Worm (Caenorhabditis elegans) whole organism, L4 larva: ENCODE results near the gene Y55F3AM.5.

ENCODE experiments used
- D1046.2 ChIP-seq: fragments of 200-800 bp; sonication (Bioruptor generic); IDR thresholded peaks from 2 replicates; pipeline ENCODE4 v1.3.6; 2022; ENCODE audit warnings: missing genetic modification characterization, missing compliant biosample characterization
- F10B5.3 ChIP-seq: sonication (generic microtip); optimal IDR thresholded peaks from 2 replicates; lab custom pipeline; 2016; ENCODE audit warnings: mild to moderate bottlenecking, missing genetic modification characterization, missing compliant biosample characterization
- F26F4.8 ChIP-seq: fragments of 200-800 bp; sonication (Bioruptor generic); conservative IDR thresholded peaks from 2 replicates; pipeline ENCODE4 v1.3.6; 2022; ENCODE audit warnings: missing genetic modification characterization, missing compliant biosample characterization
- F44E2.7 ChIP-seq: fragments of 200-800 bp; sonication (Bioruptor generic); IDR thresholded peaks from 2 replicates; pipeline ENCODE4 v2.1.2; 2022; ENCODE audit warnings: missing genetic modification characterization, missing compliant biosample characterization
- F49E8.2 ChIP-seq: sonication (generic microtip); optimal IDR thresholded peaks from 2 replicates; lab custom pipeline; 2016; ENCODE audit warnings: missing compliant biosample characterization, mild to moderate bottlenecking, missing genetic modification characterization, borderline replicate concordance
- T20F7.1 ChIP-seq: fragments of 200-800 bp; sonication (Bioruptor generic); optimal IDR thresholded peaks from 2 replicates; lab custom pipeline; 2018; ENCODE audit warnings: mild to moderate bottlenecking, missing genetic modification characterization, missing compliant biosample characterization
- Y105C5A.15 ChIP-seq: fragments of 200-800 bp; sonication (Bioruptor generic); IDR thresholded peaks from 2 replicates; pipeline ENCODE4 v1.3.6; 2022; ENCODE audit warnings: missing genetic modification characterization, missing compliant biosample characterization
- Y48G9A.11 ChIP-seq: fragments of 200-800 bp; sonication (Bioruptor generic); IDR thresholded peaks from 2 replicates; pipeline ENCODE4 v1.3.6; 2022; ENCODE audit warnings: missing genetic modification reagents, missing genetic modification characterization, missing compliant biosample characterization
- Y75B8A.6 ChIP-seq: fragments of 200-800 bp; sonication (Bioruptor generic); IDR thresholded peaks from 2 replicates; pipeline ENCODE4 v1.3.6; 2022; ENCODE audit warnings: missing genetic modification reagents, missing genetic modification characterization, missing compliant biosample characterization
- ZK337.2 ChIP-seq: fragments of 200-800 bp; sonication (Bioruptor generic); IDR thresholded peaks from 2 replicates; pipeline ENCODE4 v1.3.6; 2022; ENCODE audit warnings: missing genetic modification reagents, missing genetic modification characterization, missing compliant biosample characterization
- ZK546.5 ChIP-seq, 2 experiments: sonication (generic microtip); optimal IDR thresholded peaks; 2 replicates each; lab custom pipeline; 2017; ENCODE audit warnings: missing biosample characterization in 2 of 2, missing genetic modification characterization in 2 of 2
- aha-1 ChIP-seq: fragments of 150-350 bp; peaks from one replicate; lab custom pipeline; 2014; ENCODE audit warnings: missing biosample characterization, missing genetic modification characterization
- ceh-20 ChIP-seq: fragments of 200-800 bp; sonication (Bioruptor generic); IDR thresholded peaks from 2 replicates; pipeline ENCODE4 v1.3.6; 2022; ENCODE audit warnings: missing genetic modification reagents, missing genetic modification characterization, missing compliant biosample characterization
- ceh-28 ChIP-seq: fragments of 150-350 bp; optimal IDR thresholded peaks from 2 replicates; lab custom pipeline; 2014; ENCODE audit warnings: missing biosample characterization, missing genetic modification reagents, missing genetic modification characterization
- ceh-32 ChIP-seq: sonication (generic microtip); optimal IDR thresholded peaks from 2 replicates; lab custom pipeline; 2016; ENCODE audit warnings: mild to moderate bottlenecking, missing genetic modification characterization, missing compliant biosample characterization; ENCODE audit not compliant: poor library complexity
- ceh-44 ChIP-seq: fragments of 200-800 bp; sonication (Bioruptor generic); IDR thresholded peaks from 2 replicates; pipeline ENCODE4 v1.3.6; 2022; ENCODE audit warnings: missing genetic modification reagents, missing genetic modification characterization, missing compliant biosample characterization
- ceh-62 ChIP-seq: sonication (generic microtip); optimal IDR thresholded peaks from 2 replicates; lab custom pipeline; 2017; ENCODE audit warnings: missing biosample characterization, missing genetic modification characterization
- ceh-82 ChIP-seq: sonication (generic microtip); optimal IDR thresholded peaks from 2 replicates; lab custom pipeline; 2017; ENCODE audit warnings: missing biosample characterization, missing genetic modification characterization
- daf-8 ChIP-seq: fragments of 200-800 bp; sonication (Bioruptor generic); IDR thresholded peaks from 2 replicates; pipeline ENCODE4 v1.3.6; 2022; ENCODE audit warnings: missing genetic modification characterization, missing compliant biosample characterization
- dmd-9 ChIP-seq: fragments of 200-800 bp; sonication (Bioruptor generic); IDR thresholded peaks from 2 replicates; pipeline ENCODE4 v1.3.6; 2022; ENCODE audit warnings: missing genetic modification reagents, missing genetic modification characterization, missing compliant biosample characterization
- dpl-1 ChIP-seq: fragments of 150-350 bp; optimal IDR thresholded peaks from 2 replicates; lab custom pipeline; 2014; ENCODE audit warnings: missing biosample characterization, missing genetic modification reagents, missing genetic modification characterization
- dve-1 ChIP-seq: sonication (generic microtip); optimal IDR thresholded peaks from 2 replicates; lab custom pipeline; 2017; ENCODE audit warnings: antibody characterized with exemption, mild to moderate bottlenecking, missing genetic modification characterization, missing compliant biosample characterization; ENCODE audit not compliant: insufficient read depth
- fkh-10 ChIP-seq: fragments of 150-350 bp; optimal IDR thresholded peaks from 2 replicates; lab custom pipeline; 2014; ENCODE audit warnings: missing biosample characterization, missing genetic modification reagents, missing genetic modification characterization
- hif-1 ChIP-seq, 2 experiments: sonication (generic microtip); optimal IDR thresholded peaks; 2 replicates each; lab custom pipeline; 2016 to 2017; ENCODE audit warnings: missing compliant biosample characterization in 2 of 2, missing genetic modification characterization in 2 of 2, missing genetic modification reagents in 2 of 2, missing genotype in 2 of 2, mild to moderate bottlenecking in 1 of 2
- hlh-30 ChIP-seq: sonication (generic microtip); optimal IDR thresholded peaks from 2 replicates; lab custom pipeline; 2017; ENCODE audit warnings: antibody characterized with exemption, mild to moderate bottlenecking, missing genetic modification characterization, missing compliant biosample characterization; ENCODE audit not compliant: insufficient read depth
- jun-1 ChIP-seq: fragments of 150-350 bp; optimal IDR thresholded peaks from 2 replicates; lab custom pipeline; 2014; ENCODE audit warnings: missing biosample characterization, missing genetic modification reagents, missing genetic modification characterization
- lim-7 ChIP-seq: fragments of 200-800 bp; sonication (Bioruptor generic); IDR thresholded peaks from 2 replicates; pipeline ENCODE4 v1.3.6; 2022; ENCODE audit warnings: missing genetic modification characterization, missing compliant biosample characterization
- lin-13 ChIP-seq: fragments of 150-350 bp; optimal IDR thresholded peaks from 2 replicates; lab custom pipeline; 2014; ENCODE audit warnings: missing biosample characterization, missing genetic modification reagents, missing genetic modification characterization
- lin-15B ChIP-seq: fragments of 150-350 bp; sonication (generic microtip); optimal IDR thresholded peaks from 3 replicates; lab custom pipeline; 2014; ENCODE audit warnings: missing biosample characterization, missing genetic modification characterization
- lin-39 ChIP-seq: fragments of 150-350 bp; optimal IDR thresholded peaks from 2 replicates; lab custom pipeline; 2014; ENCODE audit warnings: missing biosample characterization, missing genetic modification reagents, missing genetic modification characterization
- lir-3 ChIP-seq: sonication (generic microtip); optimal IDR thresholded peaks from 2 replicates; lab custom pipeline; 2016; ENCODE audit warnings: mild to moderate bottlenecking, missing genetic modification characterization, missing compliant biosample characterization
- lsy-2 ChIP-seq, 2 experiments: fragments of 150-350 bp in 1 of 2; sonication (generic microtip) in 1 of 2; optimal IDR thresholded peaks; 2 replicates each; lab custom pipeline; 2014 to 2017; ENCODE audit warnings: missing biosample characterization in 2 of 2, missing genetic modification characterization in 2 of 2
- madf-5 ChIP-seq, 2 experiments: fragments of 200-800 bp; sonication (Bioruptor generic); IDR thresholded peaks; 2 replicates each; pipeline ENCODE4 v1.3.6; 2022; ENCODE audit warnings: missing compliant biosample characterization in 2 of 2, missing genetic modification characterization in 2 of 2
- mdl-1 ChIP-seq, 2 experiments: fragments of 150-350 bp in 1 of 2; sonication (generic microtip) in 1 of 2; optimal IDR thresholded peaks; 2 replicates each; lab custom pipeline; 2014 to 2017; ENCODE audit warnings: missing biosample characterization in 2 of 2, missing genetic modification characterization in 2 of 2
- mep-1 ChIP-seq: fragments of 150-350 bp; sonication (generic microtip); optimal IDR thresholded peaks from 3 replicates; lab custom pipeline; 2014; ENCODE audit warnings: missing biosample characterization, missing genetic modification characterization
- mxl-2 ChIP-seq: fragments of 200-800 bp; sonication (Bioruptor generic); conservative IDR thresholded peaks from 2 replicates; pipeline ENCODE4 v1.3.6; 2022; ENCODE audit warnings: missing genetic modification reagents, missing genetic modification characterization, missing compliant biosample characterization
- mxl-3 ChIP-seq: fragments of 200-800 bp; sonication (Bioruptor generic); optimal IDR thresholded peaks from 2 replicates; lab custom pipeline; 2018; ENCODE audit warnings: mild to moderate bottlenecking, missing genetic modification characterization, missing compliant biosample characterization
- nhr-237 ChIP-seq: sonication (generic microtip); optimal IDR thresholded peaks from 2 replicates; lab custom pipeline; 2017; ENCODE audit warnings: missing biosample characterization, missing genetic modification characterization
- nhr-25 ChIP-seq: sonication (generic microtip); optimal IDR thresholded peaks from 2 replicates; lab custom pipeline; 2017; ENCODE audit warnings: missing genetic modification characterization, mild to moderate bottlenecking, missing compliant biosample characterization, antibody characterized with exemption, moderate library complexity, borderline replicate concordance; ENCODE audit not compliant: insufficient read depth
- nhr-6 ChIP-seq: fragments of 150-350 bp; optimal IDR thresholded peaks from 2 replicates; lab custom pipeline; 2014; ENCODE audit warnings: missing biosample characterization, missing genetic modification characterization
- php-3 ChIP-seq: fragments of 200-800 bp; sonication (Bioruptor generic); IDR thresholded peaks from 2 replicates; pipeline ENCODE4 v1.3.6; 2022; ENCODE audit warnings: missing genetic modification reagents, missing genetic modification characterization, missing compliant biosample characterization
- rbr-2 ChIP-seq: sonication (generic microtip); optimal IDR thresholded peaks from 2 replicates; lab custom pipeline; 2016; ENCODE audit warnings: missing genotype, missing genetic modification characterization, missing compliant biosample characterization
- set-16 ChIP-seq: fragments of 200-800 bp; sonication (Bioruptor generic); IDR thresholded peaks from 2 replicates; pipeline ENCODE4 v1.3.6; 2022; ENCODE audit warnings: missing genetic modification reagents, missing genetic modification characterization, missing compliant biosample characterization
- snpc-1.2 ChIP-seq: fragments of 200-800 bp; sonication (Bioruptor generic); IDR thresholded peaks from 2 replicates; pipeline ENCODE4 v1.3.6; 2022; ENCODE audit warnings: missing genetic modification reagents, missing genetic modification characterization, missing compliant biosample characterization
- tag-97 ChIP-seq: fragments of 200-800 bp; sonication (Bioruptor generic); IDR thresholded peaks from 2 replicates; pipeline ENCODE4 v1.3.6; 2022; ENCODE audit warnings: missing genetic modification characterization, missing compliant biosample characterization
- unc-130 ChIP-seq: sonication (generic microtip); optimal IDR thresholded peaks from 2 replicates; lab custom pipeline; 2016; ENCODE audit warnings: missing genetic modification reagents, missing genetic modification characterization, missing compliant biosample characterization
- unc-39 ChIP-seq: sonication (generic microtip); optimal IDR thresholded peaks from 2 replicates; lab custom pipeline; 2017; ENCODE audit warnings: missing biosample characterization, missing genetic modification characterization
- unc-62 ChIP-seq, 3 experiments: fragments of 150-350 bp in 1 of 3; sonication (generic microtip); optimal IDR thresholded peaks in 2 of 3; peaks in 1 of 3; 1 replicate in 1 of 3; 2 replicates in 2 of 3; lab custom pipeline; 2014 to 2017; ENCODE audit warnings: missing biosample characterization in 3 of 3, missing genetic modification characterization in 3 of 3, missing genetic modification reagents in 3 of 3, missing genotype in 1 of 3
- zip-2 ChIP-seq: fragments of 150-350 bp; optimal IDR thresholded peaks from 2 replicates; lab custom pipeline; 2014; ENCODE audit warnings: missing biosample characterization, missing genetic modification characterization
- ztf-11 ChIP-seq: fragments of 150-350 bp; optimal IDR thresholded peaks from 2 replicates; lab custom pipeline; 2014; ENCODE audit warnings: missing biosample characterization, missing genetic modification characterization

Y55F3AM.5 gene

DNA sequence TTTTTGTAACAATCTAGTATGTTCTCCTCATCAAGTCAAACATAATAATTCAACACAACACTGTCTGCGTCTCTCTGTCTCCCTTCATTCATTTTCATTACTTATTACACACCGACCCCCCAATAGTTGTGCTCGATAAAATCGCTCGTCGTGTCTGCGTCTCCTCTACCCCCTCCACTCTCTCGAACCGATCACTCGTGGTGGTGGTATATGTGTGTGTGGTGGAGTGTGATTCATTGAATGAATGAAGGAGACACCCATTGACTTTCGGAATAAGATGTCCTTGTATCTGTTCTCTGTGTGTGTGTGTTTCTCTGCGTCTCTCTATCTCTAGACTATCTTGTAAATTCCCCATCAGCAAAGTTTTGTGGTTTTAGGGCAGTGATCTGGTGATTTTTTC is 41.2 kb upstream of the Y55F3AM.5 start (continued):
- no peak for TF ChIP-seq ceh-44 (GFP tag; lab: Robert Waterston, UW)
- peak; percentile 45 for TF ChIP-seq dpl-1 (GFP tag; lab: Kevin White, UChicago)
- TF ChIP-seq lin-15B (tag; lab: Kevin White, UChicago) = no peak
- TF ChIP-seq lin-13 (GFP tag; lab: Kevin White, UChicago) = peak; percentile 6
- TF ChIP-seq lin-39 = no peak
- TF ChIP-seq dmd-9 (GFP tag; lab: Robert Waterston, UW) = no peak
- no peak for TF ChIP-seq snpc-1.2 (GFP tag; lab: Robert Waterston, UW)
- TF ChIP-seq ceh-32 (tag; lab: Kevin White, UChicago) = no peak
- TF ChIP-seq lsy-2 (tag; optimal IDR thresholded peaks at IDR 0.05; lab: Kevin White, UChicago) = peak; percentile 35 to 77
- TF ChIP-seq nhr-6 (tag; lab: Kevin White, UChicago) = peak; percentile 14
- TF ChIP-seq tag-97 (GFP tag; lab: Robert Waterston, UW) = no peak
- no peak for TF ChIP-seq lir-3
- TF ChIP-seq nhr-25 (tag; lab: Kevin White, UChicago) = peak; percentile 66
- TF ChIP-seq fkh-10 = no peak
- no peak for TF ChIP-seq Y75B8A.6
- peak; percentile 79 for TF ChIP-seq mep-1 (tag; lab: Kevin White, UChicago)
- peak in 1 of 2 experiments; percentile 71 for TF ChIP-seq mdl-1 (tag; optimal IDR thresholded peaks at IDR 0.05; lab: Kevin White, UChicago)
- no peak for TF ChIP-seq Y48G9A.11 (GFP tag; lab: Robert Waterston, UW)
- no peak for TF ChIP-seq jun-1 (tag; lab: Kevin White, UChicago)
- TF ChIP-seq ZK546.5 (tag; optimal IDR thresholded peaks at IDR 0.05; lab: Kevin White, UChicago) = no peak
- TF ChIP-seq aha-1 (tag; lab: Kevin White, UChicago) = peak; percentile 99
- no peak for TF ChIP-seq set-16 (GFP tag; lab: Robert Waterston, UW)
- no peak for TF ChIP-seq ceh-62
- no peak for TF ChIP-seq F49E8.2
- peak; percentile 80 for TF ChIP-seq mxl-3 (GFP tag; lab: Kevin White, UChicago)
- TF ChIP-seq F26F4.8 (GFP tag; lab: Robert Waterston, UW) = no peak
- TF ChIP-seq ceh-28 (tag; lab: Kevin White, UChicago) = no peak
- no peak for TF ChIP-seq F44E2.7
- no peak for TF ChIP-seq ceh-82
- no peak for TF ChIP-seq D1046.2
- no peak for TF ChIP-seq daf-8 (GFP tag; lab: Robert Waterston, UW)
- no peak for TF ChIP-seq zip-2 (tag; lab: Kevin White, UChicago)
- TF ChIP-seq ZK337.2 (GFP tag; lab: Robert Waterston, UW) = no peak
- no peak for TF ChIP-seq mxl-2 (GFP tag; lab: Robert Waterston, UW)
- no peak for TF ChIP-seq unc-39 (tag; lab: Kevin White, UChicago)
- peak; percentile 29 for TF ChIP-seq T20F7.1 (GFP tag; lab: Kevin White, UChicago)
- TF ChIP-seq unc-62 (GFP tag; optimal IDR thresholded peaks at IDR 0.05 in 1 of 2; lab: Kevin White, UChicago) = peak in 1 of 2 experiments; percentile 71
- TF ChIP-seq unc-62 (tag; optimal IDR thresholded peaks at IDR 0.05; lab: Kevin White, UChicago) = no peak

DNA sequence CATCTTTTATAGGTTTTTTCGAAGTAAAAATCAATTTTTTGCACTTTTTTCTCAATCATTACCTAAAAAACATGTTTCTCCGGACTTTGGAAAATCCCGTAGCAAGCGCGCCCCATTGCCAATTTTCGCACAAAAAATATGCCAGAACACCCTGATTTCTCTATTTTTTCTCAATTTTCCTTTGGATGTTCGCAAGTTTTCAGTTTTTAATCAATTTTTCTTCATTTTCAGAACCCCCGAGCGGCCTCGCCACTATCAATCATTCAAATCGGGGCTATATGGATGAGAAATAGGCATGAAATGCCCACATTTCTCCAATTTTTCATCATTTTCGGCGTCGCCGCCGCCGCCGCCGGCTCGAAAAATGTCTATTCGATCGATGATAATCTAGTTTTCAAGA is 39.8 kb upstream of the Y55F3AM.5 start, which contains the start of gene plx-1:
Gene plx-1 (plus strand): TSS at position 301 of the 400 bp plus-strand sequence.
- TF ChIP-seq dmd-9 (GFP tag; lab: Robert Waterston, UW) = no peak
- no peak for TF ChIP-seq ZK337.2 (GFP tag; lab: Robert Waterston, UW)
- TF ChIP-seq ceh-62 = no peak
- no peak for TF ChIP-seq D1046.2
- no peak for TF ChIP-seq ztf-11 (tag; lab: Kevin White, UChicago)
- no peak for TF ChIP-seq rbr-2 (tag; lab: Kevin White, UChicago)
- no peak for TF ChIP-seq nhr-237 (tag; lab: Kevin White, UChicago)
- TF ChIP-seq hif-1 (tag; optimal IDR thresholded peaks at IDR 0.05; lab: Kevin White, UChicago) = no peak
- no peak for TF ChIP-seq lim-7
- no peak for TF ChIP-seq php-3 (GFP tag; lab: Robert Waterston, UW)
- TF ChIP-seq hlh-30 (tag; lab: Kevin White, UChicago) = no peak
- TF ChIP-seq F10B5.3 (tag; lab: Kevin White, UChicago) = no peak
- no peak for TF ChIP-seq Y105C5A.15
- no peak for TF ChIP-seq unc-130 (GFP tag; lab: Kevin White, UChicago)
- TF ChIP-seq ceh-20 (GFP tag; lab: Robert Waterston, UW) = no peak
- TF ChIP-seq dve-1 (tag; lab: Kevin White, UChicago) = no peak
- TF ChIP-seq madf-5 (GFP tag; IDR thresholded peaks at IDR 0.05; lab: Robert Waterston, UW) = no peak
- no peak for TF ChIP-seq unc-62 (GFP tag; optimal IDR thresholded peaks at IDR 0.05 in 1 of 2; lab: Kevin White, UChicago)
- TF ChIP-seq unc-62 (tag; optimal IDR thresholded peaks at IDR 0.05; lab: Kevin White, UChicago) = no peak
